Fruit fly (Drosophila melanogaster) ovary, adult (tissue): Measurements from ENCODE around the gene CG6470.

Experiments
- CG17801 ChIP-seq: fragments of 200-800 bp; optimal IDR thresholded peaks from 2 replicates; lab custom pipeline; 2019; ENCODE audit warnings: missing biosample characterization, mild to moderate bottlenecking, missing genetic modification characterization, moderate library complexity; ENCODE audit not compliant: partially characterized antibody

Gene CG6470

dm6 chrX:18514767-18515166 lies at the start of gene CG6470:
Gene CG6470, minus strand, starts transcription at chrX:18514867.
- TF ChIP-seq CG17801 (GFP tag; lab: Kevin White, UChicago) = no peak

DNA sequence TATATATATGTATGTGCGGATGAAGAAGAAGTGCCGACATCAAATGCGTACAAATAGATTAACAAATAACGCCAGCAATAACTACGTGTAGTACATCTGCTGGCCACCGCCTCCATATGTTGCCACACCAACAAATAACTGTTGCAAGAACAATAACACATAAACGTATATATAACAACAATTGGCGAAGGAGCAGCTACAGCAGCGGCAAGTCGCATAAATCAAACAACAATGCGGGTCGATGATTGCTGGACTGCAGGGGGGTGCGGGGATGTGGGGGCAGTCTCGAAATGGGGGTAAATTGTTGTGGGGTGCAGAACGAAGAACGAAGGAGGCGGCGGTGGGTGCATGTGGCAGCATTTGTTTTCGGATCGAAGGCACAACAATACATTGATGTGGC lies 45.9 kb upstream of the CG6470 start:
- no peak for TF ChIP-seq CG17801 (GFP tag; lab: Kevin White, UChicago)

DNA sequence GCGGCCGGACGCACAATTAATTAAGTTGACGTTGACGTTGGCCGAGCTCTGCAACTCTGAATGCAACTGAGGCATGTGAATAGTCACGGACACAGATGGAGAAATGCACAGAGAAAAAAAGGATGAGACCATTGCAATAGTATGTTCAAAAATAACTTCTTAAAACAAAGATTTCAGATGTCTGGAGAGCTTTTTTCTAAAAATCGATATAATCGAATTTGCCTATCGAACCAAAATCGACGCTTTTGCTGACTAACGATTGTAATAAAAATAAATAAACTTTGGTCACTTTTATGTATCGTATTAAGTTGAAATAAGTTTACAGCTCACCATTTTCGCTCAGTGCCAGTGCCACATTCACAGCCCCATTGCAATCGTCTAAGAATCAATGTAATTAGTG lies 43.9 kb upstream of the CG6470 start:
- TF ChIP-seq CG17801 (GFP tag; lab: Kevin White, UChicago) = no peak

DNA sequence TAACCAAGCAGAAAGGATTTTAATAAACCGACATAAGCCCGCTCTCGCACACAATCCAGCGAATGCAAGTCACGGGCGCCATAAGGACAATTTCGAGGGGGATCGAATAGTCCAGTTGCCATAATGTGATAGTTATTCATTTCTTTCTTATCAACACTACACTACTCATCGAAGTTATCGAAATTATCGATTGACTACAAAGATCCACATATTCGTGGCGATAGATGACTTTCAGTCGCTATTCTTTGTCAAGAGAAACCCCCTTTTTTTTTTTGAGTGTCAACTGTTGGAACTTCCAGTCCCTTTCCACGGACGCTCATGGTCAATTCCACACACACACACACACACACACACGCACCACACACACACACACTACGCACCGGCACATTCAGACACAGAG lies 39.9 kb upstream of the CG6470 start:
- no peak for TF ChIP-seq CG17801 (GFP tag; lab: Kevin White, UChicago)

DNA sequence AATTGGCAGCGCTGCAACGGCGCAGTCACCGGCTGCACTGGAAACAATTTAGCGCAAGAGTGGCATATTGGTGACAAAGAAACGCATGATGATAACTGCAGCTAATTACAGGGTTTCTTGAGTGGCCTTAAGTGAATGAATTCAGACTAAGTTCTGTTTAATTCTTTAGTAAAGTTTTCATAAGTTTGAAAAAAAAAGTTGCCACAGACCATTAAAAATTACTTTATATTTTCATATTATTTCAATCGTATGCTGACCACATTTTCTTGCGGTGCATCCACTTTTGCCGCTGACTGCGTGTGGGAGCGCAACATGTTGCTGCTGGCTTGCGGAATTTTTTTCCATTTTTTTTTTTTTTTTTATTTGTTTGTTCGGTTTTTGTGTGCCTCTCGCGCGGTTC lies 37.8 kb upstream of the CG6470 start:
- TF ChIP-seq CG17801 (GFP tag; lab: Kevin White, UChicago) = no peak

DNA sequence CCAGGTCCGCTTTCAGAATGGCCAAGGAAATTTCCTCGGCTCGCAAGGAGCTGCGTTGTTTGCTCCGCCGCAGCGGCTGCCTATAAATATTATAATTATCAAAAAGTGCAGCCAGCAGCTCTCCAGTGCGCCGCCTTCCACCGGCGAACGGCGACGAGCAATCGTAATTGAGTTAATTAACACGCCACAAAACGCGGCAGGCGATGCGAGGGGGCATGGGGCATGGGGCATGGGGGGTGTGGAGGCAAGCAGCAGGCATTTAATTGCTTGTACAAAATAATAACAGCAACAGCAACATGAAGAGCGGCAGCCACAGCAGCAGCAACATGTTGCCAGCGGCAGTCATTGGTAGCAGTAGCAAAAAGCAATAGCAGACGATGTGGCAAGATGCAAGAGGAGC lies 36.1 kb upstream of the CG6470 start:
- no peak for TF ChIP-seq CG17801 (GFP tag; lab: Kevin White, UChicago)

DNA sequence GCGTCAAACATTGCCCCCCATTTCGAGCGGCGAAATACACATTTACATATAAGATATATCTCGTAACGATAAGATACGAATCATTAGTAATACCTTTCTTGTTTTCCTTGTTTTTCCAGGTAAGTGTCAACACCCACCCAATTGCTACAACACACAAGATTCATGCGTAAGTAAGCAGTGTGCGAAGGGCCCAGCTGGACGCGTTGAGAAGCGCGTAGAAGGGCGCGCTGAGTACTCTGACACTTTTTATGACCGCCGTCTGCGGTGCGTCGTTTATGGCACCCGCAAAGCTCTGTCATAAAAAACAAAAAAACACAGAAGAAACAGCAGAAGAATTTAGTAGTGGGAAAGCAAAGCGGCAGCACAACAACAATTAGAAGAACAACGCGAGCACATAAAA lies 33.0 kb upstream of the CG6470 start:
- TF ChIP-seq CG17801 (GFP tag; lab: Kevin White, UChicago) = no peak

- peak; percentile 37 for TF ChIP-seq CG17801 (GFP tag; lab: Kevin White, UChicago)
Observed at dm6 chrX:18546785-18547184, 32.1 kb upstream of the CG6470 start.

DNA sequence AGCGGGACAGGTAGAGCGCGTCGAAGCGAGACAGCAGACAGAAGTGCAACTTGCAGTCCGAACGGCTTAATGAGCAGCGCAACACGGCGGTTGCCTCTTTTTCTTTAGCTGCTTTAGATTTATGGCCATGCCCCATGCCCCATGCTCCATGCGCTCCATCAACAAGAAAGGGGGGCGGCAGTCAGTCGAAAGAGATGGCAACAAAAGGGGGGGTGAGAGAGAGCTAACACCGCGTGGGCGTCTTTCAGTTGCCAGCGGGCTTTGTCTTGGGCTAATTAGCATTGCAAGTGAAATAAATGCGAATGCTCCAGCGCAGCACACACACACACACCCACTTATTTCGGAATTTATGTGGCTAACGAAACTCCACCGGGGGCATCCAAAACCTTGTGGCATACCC lies 30.5 kb upstream of the CG6470 start:
- no peak for TF ChIP-seq CG17801 (GFP tag; lab: Kevin White, UChicago)

dm6 chrX:18544732-18545131 lies 30.1 kb upstream of the CG6470 start:
- no peak for TF ChIP-seq CG17801 (GFP tag; lab: Kevin White, UChicago)

- TF ChIP-seq CG17801 (GFP tag; lab: Kevin White, UChicago) = no peak
Observed at dm6 chrX:18543328-18543727, 28.7 kb upstream of the CG6470 start.

DNA sequence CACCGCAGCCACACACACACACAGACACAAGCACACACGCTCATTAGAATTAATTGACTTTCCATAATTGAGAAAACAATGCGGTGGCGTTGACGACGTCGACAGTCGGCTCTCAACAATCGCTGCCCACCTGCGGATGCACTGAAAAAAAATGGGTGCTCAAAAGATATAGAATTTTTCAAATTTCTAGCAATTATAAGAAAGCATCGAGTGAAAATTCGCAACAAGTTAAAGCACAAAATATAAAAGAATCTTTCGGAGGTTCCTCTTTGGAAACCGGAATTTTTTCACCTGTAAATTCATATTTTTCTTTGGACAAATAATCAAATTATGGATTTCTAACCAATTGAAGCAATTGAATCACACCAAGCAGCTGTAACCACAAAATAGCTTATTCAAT lies 27.2 kb upstream of the CG6470 start:
- no peak for TF ChIP-seq CG17801 (GFP tag; lab: Kevin White, UChicago)

DNA sequence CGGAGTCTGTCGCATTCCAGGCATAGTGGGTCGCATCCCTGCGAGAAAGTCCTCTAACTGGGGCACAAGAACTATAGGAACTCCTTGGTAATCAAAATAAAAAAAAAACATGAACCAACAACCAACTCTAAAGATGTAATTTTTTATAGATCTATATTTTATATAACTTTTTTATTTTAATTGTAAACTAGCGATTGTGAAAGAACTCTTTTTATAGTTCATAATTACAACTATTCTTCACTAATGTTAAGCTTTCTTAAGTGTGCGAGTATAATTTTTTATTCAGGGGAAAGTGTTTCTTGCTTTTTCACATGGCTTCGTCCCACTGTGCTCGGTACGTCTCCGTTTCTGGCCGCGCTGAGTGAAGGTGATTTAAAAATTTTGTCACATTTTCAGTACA lies 25.6 kb upstream of the CG6470 start:
- TF ChIP-seq CG17801 (GFP tag; lab: Kevin White, UChicago) = no peak

DNA sequence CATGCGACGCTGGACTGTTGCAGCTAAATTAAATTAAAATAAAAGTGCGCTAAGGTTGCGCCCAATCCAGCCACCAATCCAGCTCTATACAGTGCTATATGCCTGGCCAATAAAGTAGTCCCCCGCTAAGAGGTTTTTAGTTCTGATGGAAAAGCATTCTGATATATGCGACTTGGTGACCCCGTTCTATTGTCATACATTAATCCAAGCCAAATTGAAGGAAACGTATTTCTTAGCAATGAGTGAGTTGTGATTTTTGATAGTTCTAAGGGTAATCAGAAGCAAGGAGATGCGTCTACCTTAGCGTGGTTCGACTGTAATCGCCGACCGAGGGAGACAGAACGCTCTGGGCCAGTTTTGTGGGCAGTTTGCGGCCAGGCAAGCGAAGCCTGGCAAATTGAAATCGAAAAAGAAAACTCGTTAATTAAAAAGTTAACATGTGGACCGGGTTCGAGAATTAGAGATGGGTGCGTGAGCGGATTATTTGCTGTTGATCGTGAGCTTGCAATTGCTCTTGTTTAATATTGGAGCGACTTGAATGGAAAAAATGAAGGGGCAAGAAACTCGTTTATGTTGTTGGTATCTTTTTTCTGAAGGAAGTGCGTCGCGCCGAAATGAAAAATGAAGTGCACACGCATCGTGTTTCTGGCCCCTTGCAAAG lies 23.7 kb upstream of the CG6470 start:
- no peak for TF ChIP-seq CG17801 (GFP tag; lab: Kevin White, UChicago)

DNA sequence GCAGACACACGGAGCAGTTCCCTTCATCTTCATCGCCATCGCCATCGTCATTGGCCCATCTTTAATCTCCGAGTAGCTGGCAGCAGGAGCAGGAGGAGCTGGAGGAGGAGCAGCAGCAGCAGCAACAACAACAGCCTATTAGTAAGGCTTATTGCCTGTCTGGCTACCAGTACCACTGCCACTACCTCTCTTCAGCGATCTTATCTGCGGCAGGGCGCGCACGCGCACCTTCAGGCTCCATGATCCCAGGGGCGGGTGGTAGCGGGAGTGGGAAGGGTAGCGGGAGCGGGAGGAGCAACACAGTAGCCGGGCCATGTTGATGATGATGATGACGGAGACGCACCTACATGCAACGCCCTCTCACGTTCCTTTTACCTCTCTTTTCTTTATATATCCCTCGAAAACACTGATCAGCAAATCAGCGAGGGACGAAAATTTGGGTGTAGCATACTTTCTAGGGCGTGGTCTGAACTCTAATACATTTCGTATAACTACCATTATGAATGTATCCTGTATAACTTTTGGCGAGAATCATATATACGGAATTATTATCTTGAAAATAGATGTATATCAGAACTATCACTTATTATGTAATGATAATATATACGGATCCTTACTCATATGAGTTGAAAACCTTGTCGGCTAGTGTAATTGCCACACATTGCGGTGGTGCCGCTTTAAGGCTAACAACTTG lies 22.5 kb upstream of the CG6470 start:
- TF ChIP-seq CG17801 (GFP tag; lab: Kevin White, UChicago) = no peak

- no peak for TF ChIP-seq CG17801 (GFP tag; lab: Kevin White, UChicago)
Observed at dm6 chrX:18534393-18534792, 19.7 kb upstream of the CG6470 start.
